Fruit fly (Drosophila melanogaster) whole organism: ENCODE measurements around the gene geko.

Experiments
- pan ChIP-seq: fragments of >200 bp; optimal IDR thresholded peaks from 2 replicates; lab custom pipeline; 2017
- psq ChIP-seq: fragments of >200 bp; optimal IDR thresholded peaks from 2 replicates; lab custom pipeline; 2017

DNA sequence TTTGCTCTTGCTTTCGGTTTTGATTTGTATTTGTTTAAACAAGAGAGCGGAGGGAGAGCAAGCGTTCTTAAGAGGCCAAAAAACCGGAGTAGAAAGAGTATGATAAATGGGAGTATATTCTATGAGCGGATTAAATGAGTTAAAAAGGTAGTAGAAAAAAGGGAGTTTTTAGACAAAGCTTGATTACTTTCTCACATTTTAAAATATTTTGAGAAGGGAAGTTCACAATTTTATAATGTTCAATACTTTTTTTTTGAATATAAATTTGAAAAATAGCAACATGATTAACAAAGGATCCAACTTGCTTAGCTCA lies 47.1 kb downstream of the geko start:
- no peak for TF ChIP-seq pan
- no peak for TF ChIP-seq psq (lab: Kevin White, UChicago)
